Worm (Caenorhabditis elegans) whole organism, L4 larva: ENCODE data around the gene vha-17.

Experiments used
- ama-1 ChIP-seq: fragments of 150-350 bp; optimal IDR thresholded peaks from 2 replicates; lab custom pipeline; 2014; ENCODE audit warnings: inconsistent platforms, mixed read lengths
- nhr-10 ChIP-seq: fragments of 150-350 bp; optimal IDR thresholded peaks from 2 replicates; lab custom pipeline; 2014; ENCODE audit warnings: missing biosample characterization, missing genetic modification characterization
- unc-62 ChIP-seq, 3 experiments: fragments of 150-350 bp in 1 of 3; sonication (generic microtip); optimal IDR thresholded peaks in 2 of 3; peaks in 1 of 3; 1 replicate in 1 of 3; 2 replicates in 2 of 3; lab custom pipeline; 2014 to 2017; ENCODE audit warnings: missing biosample characterization in 3 of 3, missing genetic modification characterization in 3 of 3, missing genetic modification reagents in 3 of 3, missing genotype in 1 of 3

DNA sequence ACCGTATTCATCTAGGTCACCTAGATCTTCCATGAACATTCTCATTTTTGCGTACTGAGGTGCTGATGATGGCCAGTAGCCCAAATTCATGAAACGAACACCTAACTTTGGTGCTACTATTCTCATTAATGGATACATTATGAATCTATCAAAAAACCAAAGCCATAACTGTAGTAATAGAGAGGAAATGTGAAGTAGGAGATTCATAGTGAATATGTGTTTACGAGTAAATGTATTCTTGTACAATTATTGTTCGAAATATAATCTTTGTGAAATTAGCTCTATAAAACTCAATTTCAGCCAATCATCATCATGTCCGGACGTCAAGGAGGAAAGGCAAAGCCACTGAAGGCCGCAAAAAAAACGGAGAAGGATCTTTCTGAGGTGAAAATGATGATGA lies 2.5 kb upstream of the vha-17 start, which contains the start of the genes F49C12.11 and nemt-1:
- TF ChIP-seq nhr-10 (no peak), unc-62 (GFP tag; optimal IDR thresholded peaks at IDR 0.05 in 1 of 2; lab: Kevin White, UChicago) (no peak), unc-62 (tag; optimal IDR thresholded peaks at IDR 0.05; lab: Kevin White, UChicago) (no peak), ama-1 (lab: Kevin White, UChicago) (no peak)
